Worm (Caenorhabditis elegans) whole organism, young adult: ENCODE measurements around the gene fubl-2.
A peak's percentile ranks its signal among the peaks of the same experiment; 100 is the strongest.

Source experiments
- B0019.2 ChIP-seq: fragments of 200-800 bp; sonication (Bioruptor generic); conservative IDR thresholded peaks from 2 replicates; pipeline ENCODE4 v1.3.6; 2022; ENCODE audit warnings: missing genetic modification reagents, missing genetic modification characterization, missing compliant biosample characterization
- B0261.1 ChIP-seq: sonication (generic microtip); optimal IDR thresholded peaks from 2 replicates; lab custom pipeline; 2016; ENCODE audit warnings: mild to moderate bottlenecking, missing genetic modification characterization, moderate library complexity, missing compliant biosample characterization
- F22D6.2 ChIP-seq: sonication (generic microtip); optimal IDR thresholded peaks from 2 replicates; lab custom pipeline; 2016; ENCODE audit warnings: mild to moderate bottlenecking, missing genetic modification characterization, missing compliant biosample characterization
- F23B12.7 ChIP-seq: sonication (generic microtip); optimal IDR thresholded peaks from 2 replicates; lab custom pipeline; 2017; ENCODE audit warnings: missing genetic modification characterization, mild to moderate bottlenecking, missing compliant biosample characterization, antibody characterized with exemption, moderate library complexity; ENCODE audit not compliant: insufficient read depth
- F39B2.1 ChIP-seq: fragments of 200-800 bp; sonication (Bioruptor generic); IDR thresholded peaks from 2 replicates; pipeline ENCODE4 v1.3.6; 2022; ENCODE audit warnings: missing genetic modification reagents, missing genetic modification characterization, missing compliant biosample characterization
- F57C9.4 ChIP-seq: sonication (generic microtip); optimal IDR thresholded peaks from 2 replicates; lab custom pipeline; 2017; ENCODE audit warnings: mild to moderate bottlenecking, missing genetic modification characterization, missing compliant biosample characterization
- T26A5.8 ChIP-seq: sonication (generic microtip); optimal IDR thresholded peaks from 2 replicates; lab custom pipeline; 2016; ENCODE audit warnings: missing genetic modification characterization, missing compliant biosample characterization
- Y53F4B.3 ChIP-seq: fragments of 200-800 bp; sonication (Bioruptor generic); IDR thresholded peaks from 2 replicates; pipeline ENCODE4 v1.3.6; 2022; ENCODE audit warnings: missing genetic modification reagents, missing genetic modification characterization, missing compliant biosample characterization
- akir-1 ChIP-seq: fragments of 200-800 bp; sonication (Bioruptor generic); optimal IDR thresholded peaks from 2 replicates; lab custom pipeline; 2018; ENCODE audit warnings: mild to moderate bottlenecking, missing genetic modification characterization, moderate library complexity, missing compliant biosample characterization
- atf-7 ChIP-seq: sonication (generic microtip); optimal IDR thresholded peaks from 2 replicates; lab custom pipeline; 2017; ENCODE audit warnings: mild to moderate bottlenecking, missing genetic modification characterization, missing compliant biosample characterization
- athp-1 ChIP-seq: sonication (generic microtip); optimal IDR thresholded peaks from 2 replicates; lab custom pipeline; 2017; ENCODE audit warnings: mild to moderate bottlenecking, missing genetic modification characterization, missing compliant biosample characterization
- attf-5 ChIP-seq: fragments of 200-800 bp; sonication (Bioruptor generic); optimal IDR thresholded peaks from 2 replicates; lab custom pipeline; 2018; ENCODE audit warnings: mild to moderate bottlenecking, missing genetic modification characterization, missing compliant biosample characterization
- bed-2 ChIP-seq: fragments of 200-800 bp; sonication (Bioruptor generic); IDR thresholded peaks from 2 replicates; pipeline ENCODE4 v1.3.6; 2022; ENCODE audit warnings: missing genetic modification reagents, missing genetic modification characterization, missing compliant biosample characterization
- ccch-3 ChIP-seq: fragments of 200-800 bp; sonication (Bioruptor generic); optimal IDR thresholded peaks from 2 replicates; lab custom pipeline; 2018; ENCODE audit warnings: mild to moderate bottlenecking, missing genetic modification characterization, missing compliant biosample characterization
- cebp-1 ChIP-seq, 2 experiments: fragments of 200-800 bp in 1 of 2; sonication (Bioruptor generic) in 1 of 2; sonication (generic microtip) in 1 of 2; IDR thresholded peaks in 1 of 2; optimal IDR thresholded peaks in 1 of 2; 2 replicates each; pipeline versions ENCODE4 v1.3.6 to Lab custom; 2017 to 2022; ENCODE audit warnings: missing compliant biosample characterization in 2 of 2, missing genetic modification characterization in 2 of 2, mild to moderate bottlenecking in 1 of 2, missing genetic modification reagents in 1 of 2, moderate library complexity in 1 of 2
- ceh-40 ChIP-seq: fragments of 200-800 bp; sonication (Bioruptor generic); IDR thresholded peaks from 2 replicates; pipeline ENCODE4 v1.3.6; 2022; ENCODE audit warnings: missing genetic modification characterization, missing compliant biosample characterization
- ceh-58 ChIP-seq: fragments of 200-800 bp; sonication (Bioruptor generic); IDR thresholded peaks from 2 replicates; pipeline ENCODE4 v1.3.6; 2022; ENCODE audit warnings: missing genetic modification characterization, missing compliant biosample characterization
- chd-7 ChIP-seq: sonication (generic microtip); optimal IDR thresholded peaks from 2 replicates; lab custom pipeline; 2016; ENCODE audit warnings: mild to moderate bottlenecking, missing genetic modification characterization, moderate library complexity, missing compliant biosample characterization
- dox-1 ChIP-seq: fragments of 200-800 bp; sonication (Bioruptor generic); IDR thresholded peaks from 2 replicates; pipeline ENCODE4 v1.3.6; 2022; ENCODE audit warnings: missing genetic modification reagents, missing genetic modification characterization, missing compliant biosample characterization
- dpff-1 ChIP-seq: sonication (generic microtip); optimal IDR thresholded peaks from 2 replicates; lab custom pipeline; 2017; ENCODE audit warnings: mild to moderate bottlenecking, missing genetic modification characterization, missing compliant biosample characterization
- dpl-1 ChIP-seq: fragments of 150-350 bp; optimal IDR thresholded peaks from 2 replicates; lab custom pipeline; 2014; ENCODE audit warnings: missing biosample characterization, missing genetic modification reagents, missing genetic modification characterization
- ekl-4 ChIP-seq: fragments of 200-800 bp; sonication (Bioruptor generic); IDR thresholded peaks from 2 replicates; pipeline ENCODE4 v1.3.6; 2022; ENCODE audit warnings: missing genetic modification reagents, missing genetic modification characterization, missing compliant biosample characterization
- gei-17 ChIP-seq: fragments of 200-800 bp; sonication (Bioruptor generic); optimal IDR thresholded peaks from 2 replicates; lab custom pipeline; 2018; ENCODE audit warnings: mild to moderate bottlenecking, missing genetic modification characterization, missing compliant biosample characterization
- hlh-26 ChIP-seq: fragments of 200-800 bp; sonication (Bioruptor generic); conservative IDR thresholded peaks from 2 replicates; pipeline ENCODE4 v1.3.6; 2022; ENCODE audit warnings: missing genetic modification reagents, missing genetic modification characterization, missing compliant biosample characterization
- let-526 ChIP-seq: fragments of 200-800 bp; sonication (Bioruptor generic); IDR thresholded peaks from 2 replicates; pipeline ENCODE4 v1.3.6; 2022; ENCODE audit warnings: missing genetic modification reagents, missing genetic modification characterization, missing compliant biosample characterization
- let-607 ChIP-seq, 2 experiments: fragments of 200-800 bp in 1 of 2; sonication (Bioruptor generic) in 1 of 2; sonication (generic microtip) in 1 of 2; optimal IDR thresholded peaks; 2 replicates each; lab custom pipeline; 2016 to 2018; ENCODE audit warnings: mild to moderate bottlenecking in 2 of 2, missing compliant biosample characterization in 2 of 2, missing genetic modification characterization in 2 of 2, moderate library complexity in 2 of 2, missing genotype in 1 of 2
- lin-54 ChIP-seq: fragments of 200-800 bp; sonication (Bioruptor generic); optimal IDR thresholded peaks from 2 replicates; lab custom pipeline; 2018; ENCODE audit warnings: mild to moderate bottlenecking, missing genetic modification characterization, missing compliant biosample characterization
- lsl-1 ChIP-seq: fragments of 200-800 bp; sonication (Bioruptor generic); optimal IDR thresholded peaks from 2 replicates; lab custom pipeline; 2018; ENCODE audit warnings: mild to moderate bottlenecking, missing genetic modification characterization, moderate library complexity, missing compliant biosample characterization
- lsy-27 ChIP-seq: sonication (generic microtip); optimal IDR thresholded peaks from 2 replicates; lab custom pipeline; 2017; ENCODE audit warnings: missing genetic modification characterization, mild to moderate bottlenecking, missing compliant biosample characterization, antibody characterized with exemption, missing genotype, borderline replicate concordance; ENCODE audit not compliant: insufficient read depth
- madf-6 ChIP-seq: fragments of 200-800 bp; sonication (Bioruptor generic); IDR thresholded peaks from 2 replicates; pipeline ENCODE4 v1.3.6; 2022; ENCODE audit warnings: missing genetic modification reagents, missing genetic modification characterization, missing compliant biosample characterization
- madf-8 ChIP-seq: fragments of 200-800 bp; sonication (Bioruptor generic); conservative IDR thresholded peaks from 2 replicates; pipeline ENCODE4 v1.3.6; 2022; ENCODE audit warnings: missing genetic modification reagents, missing genetic modification characterization, missing compliant biosample characterization
- mes-4 ChIP-seq: sonication (generic microtip); optimal IDR thresholded peaks from 2 replicates; lab custom pipeline; 2016; ENCODE audit warnings: missing genotype, missing genetic modification characterization, missing compliant biosample characterization
- mxl-1 ChIP-seq: sonication (generic microtip); optimal IDR thresholded peaks from 2 replicates; lab custom pipeline; 2016; ENCODE audit warnings: missing genetic modification characterization, missing compliant biosample characterization
- nfya-2 ChIP-seq: fragments of 200-800 bp; sonication (Bioruptor generic); IDR thresholded peaks from 2 replicates; pipeline ENCODE4 v1.3.6; 2022; ENCODE audit warnings: missing genetic modification reagents, missing genetic modification characterization, missing compliant biosample characterization
- nfyb-1 ChIP-seq: fragments of 200-800 bp; sonication (Bioruptor generic); IDR thresholded peaks from 2 replicates; pipeline ENCODE4 v1.3.6; 2022; ENCODE audit warnings: missing genetic modification reagents, missing genetic modification characterization, missing compliant biosample characterization
- nhr-179 ChIP-seq: sonication (generic microtip); optimal IDR thresholded peaks from 2 replicates; lab custom pipeline; 2016; ENCODE audit warnings: mild to moderate bottlenecking, missing genetic modification characterization, missing compliant biosample characterization
- nhr-80 ChIP-seq: sonication (generic microtip); optimal IDR thresholded peaks from 2 replicates; lab custom pipeline; 2016; ENCODE audit warnings: missing genetic modification characterization, missing compliant biosample characterization
- nhr-90 ChIP-seq: sonication (generic microtip); optimal IDR thresholded peaks from 2 replicates; lab custom pipeline; 2016; ENCODE audit warnings: missing genotype, mild to moderate bottlenecking, missing genetic modification characterization, missing compliant biosample characterization
- pha-4 ChIP-seq: fragments of 150-350 bp; sonication (generic microtip); optimal IDR thresholded peaks from 2 replicates; lab custom pipeline; 2014; ENCODE audit warnings: missing biosample characterization, missing genetic modification reagents, missing genetic modification characterization
- rcor-1 ChIP-seq: fragments of 200-800 bp; sonication (Bioruptor generic); IDR thresholded peaks from 2 replicates; pipeline ENCODE4 v1.3.6; 2022; ENCODE audit warnings: missing genetic modification reagents, missing genetic modification characterization, missing compliant biosample characterization
- rec-8 ChIP-seq, 2 experiments: sonication (generic microtip); optimal IDR thresholded peaks; 2 replicates each; lab custom pipeline; 2016; ENCODE audit warnings: mild to moderate bottlenecking in 2 of 2, missing genetic modification characterization in 2 of 2, missing genetic modification reagents in 2 of 2, missing genotype in 2 of 2, missing biosample characterization in 1 of 2, missing compliant biosample characterization in 1 of 2, moderate library complexity in 1 of 2
- repo-1 ChIP-seq: sonication (generic microtip); optimal IDR thresholded peaks from 2 replicates; lab custom pipeline; 2017; ENCODE audit warnings: mild to moderate bottlenecking, missing genetic modification characterization, missing compliant biosample characterization
- tlf-1 ChIP-seq: fragments of 200-800 bp; sonication (Bioruptor generic); optimal IDR thresholded peaks from 2 replicates; lab custom pipeline; 2018; ENCODE audit warnings: mild to moderate bottlenecking, missing genetic modification characterization, missing compliant biosample characterization
- unc-130 ChIP-seq: sonication (generic microtip); optimal IDR thresholded peaks from 2 replicates; lab custom pipeline; 2016; ENCODE audit warnings: missing genetic modification reagents, missing genetic modification characterization, missing compliant biosample characterization
- zfh-2 ChIP-seq: fragments of 200-800 bp; sonication (Bioruptor generic); conservative IDR thresholded peaks from 2 replicates; pipeline ENCODE4 v1.3.6; 2022; ENCODE audit warnings: missing genetic modification reagents, missing genetic modification characterization, missing compliant biosample characterization
- ztf-18 ChIP-seq: sonication (generic microtip); optimal IDR thresholded peaks from 2 replicates; lab custom pipeline; 2016; ENCODE audit warnings: missing genotype, mild to moderate bottlenecking, missing genetic modification characterization, missing compliant biosample characterization
- ztf-22 ChIP-seq: fragments of 200-800 bp; sonication (Bioruptor generic); optimal IDR thresholded peaks from 2 replicates; lab custom pipeline; 2018; ENCODE audit warnings: mild to moderate bottlenecking, missing genetic modification characterization, moderate library complexity, missing compliant biosample characterization
- ztf-6 ChIP-seq: fragments of 200-800 bp; sonication (Bioruptor generic); IDR thresholded peaks from 2 replicates; pipeline ENCODE4 v1.3.6; 2022; ENCODE audit warnings: missing genetic modification reagents, missing genetic modification characterization, missing compliant biosample characterization

Gene fubl-2

ce11 chrIII:7103940-7104440, 16.4 kb upstream of the fubl-2 start, which contains the start of gene cpg-2 (continued):
- no peak for TF ChIP-seq F39B2.1 (GFP tag; lab: Robert Waterston, UW)
- peak; percentile 100 for TF ChIP-seq madf-6 (GFP tag; lab: Robert Waterston, UW)
- no peak for TF ChIP-seq F57C9.4 (tag; lab: Kevin White, UChicago)
- no peak for TF ChIP-seq attf-5 (GFP tag; lab: Kevin White, UChicago)
- TF ChIP-seq F23B12.7 (tag; lab: Kevin White, UChicago), result peak; percentile 64
- no peak for TF ChIP-seq Y53F4B.3 (GFP tag; lab: Robert Waterston, UW)
- TF ChIP-seq lsy-27, result no peak
- TF ChIP-seq nhr-179 (tag; lab: Kevin White, UChicago), result no peak
- TF ChIP-seq pha-4 (tag; lab: Kevin White, UChicago), result no peak
- no peak for TF ChIP-seq ceh-40 (GFP tag; lab: Robert Waterston, UW)
- no peak for TF ChIP-seq B0261.1
- no peak for TF ChIP-seq rec-8 (tag; optimal IDR thresholded peaks at IDR 0.05; lab: Kevin White, UChicago)
- TF ChIP-seq lsl-1 (GFP tag; lab: Kevin White, UChicago), result peak; percentile 88
- TF ChIP-seq mes-4, result no peak
- peak; percentile 96 for TF ChIP-seq lin-54 (GFP tag; lab: Kevin White, UChicago)
- no peak for TF ChIP-seq dpff-1 (tag; lab: Kevin White, UChicago)
- peak; percentile 80 for TF ChIP-seq B0019.2 (GFP tag; lab: Robert Waterston, UW)
- no peak for TF ChIP-seq nhr-80 (tag; lab: Kevin White, UChicago)
- peak; percentile 20 for TF ChIP-seq athp-1
- no peak for TF ChIP-seq gei-17
- TF ChIP-seq atf-7, result no peak
- TF ChIP-seq ccch-3 (GFP tag; lab: Kevin White, UChicago), result no peak
- TF ChIP-seq bed-2 (GFP tag; lab: Robert Waterston, UW), result no peak
- peak; percentile 91 for TF ChIP-seq rcor-1 (GFP tag; lab: Robert Waterston, UW)
- TF ChIP-seq cebp-1 (GFP tag; IDR thresholded peaks at IDR 0.05; lab: Robert Waterston, UW), result no peak
- TF ChIP-seq cebp-1 (tag; optimal IDR thresholded peaks at IDR 0.05; lab: Kevin White, UChicago), result no peak
- TF ChIP-seq chd-7 (tag; lab: Kevin White, UChicago), result no peak
- TF ChIP-seq dpl-1 (GFP tag; lab: Kevin White, UChicago), result peak; percentile 95
- no peak for TF ChIP-seq F22D6.2 (tag; lab: Kevin White, UChicago)
- no peak for TF ChIP-seq nhr-90 (tag; lab: Kevin White, UChicago)
- no peak for TF ChIP-seq zfh-2
- no peak for TF ChIP-seq ztf-22 (GFP tag; lab: Kevin White, UChicago)
- no peak for TF ChIP-seq ztf-6 (GFP tag; lab: Robert Waterston, UW)
- TF ChIP-seq T26A5.8 (tag; lab: Kevin White, UChicago), result no peak
- no peak for TF ChIP-seq hlh-26 (GFP tag; lab: Robert Waterston, UW)
- peak; percentile 57; the same call in 1 of the 2 replicates for TF ChIP-seq nfyb-1
- TF ChIP-seq unc-130 (GFP tag; lab: Kevin White, UChicago), result peak; percentile 94
- TF ChIP-seq ztf-18 (tag; lab: Kevin White, UChicago), result peak; percentile 21
- no peak for TF ChIP-seq repo-1
- TF ChIP-seq mxl-1, result no peak
- TF ChIP-seq dox-1 (GFP tag; lab: Robert Waterston, UW), result peak; percentile 77; the same call in 1 of the 2 replicates
- TF ChIP-seq ceh-58, result no peak
- TF ChIP-seq let-607 (tag; optimal IDR thresholded peaks at IDR 0.05; lab: Kevin White, UChicago), result no peak
- no peak for TF ChIP-seq let-526 (GFP tag; lab: Robert Waterston, UW)
- no peak for TF ChIP-seq nfya-2 (GFP tag; lab: Robert Waterston, UW)
- TF ChIP-seq madf-8 (GFP tag; lab: Robert Waterston, UW), result peak; percentile 99
- TF ChIP-seq ekl-4 (GFP tag; lab: Robert Waterston, UW), result peak; percentile 81
- TF ChIP-seq akir-1 (GFP tag; lab: Kevin White, UChicago), result no peak
- peak; percentile 90 for TF ChIP-seq tlf-1 (GFP tag; lab: Kevin White, UChicago)
